Worm (Caenorhabditis elegans): ENCODE data around the gene tac-1.

The tac-1 gene

ce11 chrII:14794935-14795454 is 41.3 kb upstream of the tac-1 start, which contains the start of gene eif-3.B (continued):
- no peak for TF ChIP-seq alr-1 (tag; optimal IDR thresholded peaks at IDR 0.05)
- TF ChIP-seq snpc-4 (tag; optimal IDR thresholded peaks at IDR 0.05) = peak; percentile 93
- no peak for TF ChIP-seq nhr-23 (tag; optimal IDR thresholded peaks at IDR 0.05)
- TF ChIP-seq nhr-10 (tag; optimal IDR thresholded peaks at IDR 0.05) = peak; percentile 17
- peak; percentile 84 for TF ChIP-seq sem-4 (tag; optimal IDR thresholded peaks at IDR 0.05)
- TF ChIP-seq mbf-1 (tag; optimal IDR thresholded peaks at IDR 0.05) = no peak
- TF ChIP-seq nhr-237 (tag; optimal IDR thresholded peaks at IDR 0.05) = no peak
- peak; percentile 15 for TF ChIP-seq skn-1 (tag; optimal IDR thresholded peaks at IDR 0.05)
- TF ChIP-seq F13H6.1 (tag; optimal IDR thresholded peaks at IDR 0.05) = peak; percentile 95
- peak; percentile 94 for TF ChIP-seq lin-13 (GFP tag; optimal IDR thresholded peaks at IDR 0.05)
- peak; percentile 22 for TF ChIP-seq dmd-4 (tag; optimal IDR thresholded peaks at IDR 0.05)
- peak; percentile 98 for TF ChIP-seq gmeb-1 (tag; optimal IDR thresholded peaks at IDR 0.05)
- TF ChIP-seq fos-1 (tag; optimal IDR thresholded peaks at IDR 0.05) = peak; percentile 78
- TF ChIP-seq mdl-1 (tag; optimal IDR thresholded peaks at IDR 0.05) = peak in 1 of 2 experiments; percentile 59
- peak; percentile 41 for TF ChIP-seq ceh-82 (tag; optimal IDR thresholded peaks at IDR 0.05)
- peak; percentile 96 for TF ChIP-seq sma-9 (GFP tag; optimal IDR thresholded peaks at IDR 0.05)
- TF ChIP-seq sma-9 (tag; optimal IDR thresholded peaks at IDR 0.05) = no peak
- TF ChIP-seq nhr-77 (tag; optimal IDR thresholded peaks at IDR 0.05) = peak; percentile 82

DNA sequence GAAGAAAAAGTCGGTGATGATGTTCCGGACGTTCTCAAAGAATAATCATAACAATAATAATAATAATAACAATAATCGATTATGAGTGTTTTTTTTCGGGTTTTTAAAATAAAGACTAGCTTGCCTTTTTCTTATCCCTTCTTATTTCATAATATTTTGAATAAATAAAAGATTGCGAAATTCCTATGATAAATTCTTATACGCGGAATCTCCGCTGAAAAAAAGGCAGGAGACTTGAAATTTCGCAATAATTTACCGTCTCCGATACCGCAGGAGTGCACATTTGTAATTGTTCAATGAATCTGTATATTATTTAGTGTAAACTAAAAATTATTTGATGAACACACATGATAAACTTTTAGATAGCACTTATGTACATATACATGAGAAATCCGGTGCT is 38.8 kb upstream of the tac-1 start:
- TF ChIP-seq egl-27 (tag; optimal IDR thresholded peaks at IDR 0.05) = no peak
- no peak for TF ChIP-seq nhr-12 (tag; optimal IDR thresholded peaks at IDR 0.05)
- TF ChIP-seq unc-55 (GFP tag; optimal IDR thresholded peaks at IDR 0.05) = peak; percentile 84
- no peak for TF ChIP-seq fos-1 (tag; optimal IDR thresholded peaks at IDR 0.05)
- TF ChIP-seq blmp-1 (tag; optimal IDR thresholded peaks at IDR 0.05; ENCODE audit: insufficient read depth) = no peak

ce11 chrII:14790751-14791150 is 37.1 kb upstream of the tac-1 start, which contains the start of gene Y54E2A.10:
Gene Y54E2A.10, plus strand, starts transcription at chrII:14791051.
- TF ChIP-seq unc-55 (GFP tag; optimal IDR thresholded peaks at IDR 0.05) = peak; percentile 4
- TF ChIP-seq egl-27 (tag; optimal IDR thresholded peaks at IDR 0.05) = no peak

DNA sequence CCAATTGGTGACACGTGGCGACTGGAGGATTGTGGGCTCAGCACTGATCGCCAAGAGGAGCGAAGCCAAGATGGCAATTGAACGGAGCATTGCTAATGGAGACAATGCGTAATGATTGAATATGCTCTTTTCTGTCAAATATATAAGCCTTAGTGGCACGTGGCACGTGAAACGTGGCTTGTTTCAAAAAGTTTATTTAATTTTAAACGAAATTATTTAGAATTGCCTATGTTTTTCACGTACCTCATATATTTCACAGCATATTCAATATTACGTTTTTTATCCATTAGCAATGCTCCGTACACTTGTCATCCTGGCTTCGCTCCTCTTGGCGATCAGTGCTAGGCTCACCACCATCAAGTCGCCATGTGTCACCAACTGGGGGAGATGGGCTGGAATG is 32.2 kb upstream of the tac-1 start, which contains the start of gene Y54E2A.9:
Gene Y54E2A.9 (minus strand): TSS at position 101 of the 400 bp plus-strand sequence.
- TF ChIP-seq nhr-6 (tag; optimal IDR thresholded peaks at IDR 0.05) (no peak), nhr-11 (tag; optimal IDR thresholded peaks at IDR 0.05) (no peak), C34F6.9 (tag; optimal IDR thresholded peaks at IDR 0.05) (no peak), lin-11 (tag; optimal IDR thresholded peaks at IDR 0.05) (no peak), F13H6.1 (tag; optimal IDR thresholded peaks at IDR 0.05) (no peak), mab-5 (tag; optimal IDR thresholded peaks at IDR 0.05) (no peak), lsy-2 (tag; optimal IDR thresholded peaks at IDR 0.05) (no peak)

ce11 chrII:14779851-14780250 is 26.2 kb upstream of the tac-1 start:
- no peak for TF ChIP-seq crh-2 (tag; optimal IDR thresholded peaks at IDR 0.05)
- TF ChIP-seq snpc-4 (tag; optimal IDR thresholded peaks at IDR 0.05) = no peak
- TF ChIP-seq zag-1 (tag; optimal IDR thresholded peaks at IDR 0.05) = no peak
- TF ChIP-seq ztf-11 (tag; optimal IDR thresholded peaks at IDR 0.05) = no peak
- no peak for TF ChIP-seq egl-27 (tag; optimal IDR thresholded peaks at IDR 0.05)
- TF ChIP-seq ceh-82 (tag; optimal IDR thresholded peaks at IDR 0.05) = no peak
- TF ChIP-seq ama-1 (optimal IDR thresholded peaks at IDR 0.05) = no peak
- TF ChIP-seq nhr-23 (tag; optimal IDR thresholded peaks at IDR 0.05) = no peak
- no peak for TF ChIP-seq nhr-21 (tag; optimal IDR thresholded peaks at IDR 0.05)

- TF ChIP-seq fos-1 (tag; optimal IDR thresholded peaks at IDR 0.05) (no peak), lin-13 (GFP tag; optimal IDR thresholded peaks at IDR 0.05) (no peak), egl-27 (tag; optimal IDR thresholded peaks at IDR 0.05) (no peak), nhr-23 (tag; optimal IDR thresholded peaks at IDR 0.05) (no peak), skn-1 (tag; optimal IDR thresholded peaks at IDR 0.05) (no peak), R02D3.7 (tag; optimal IDR thresholded peaks at IDR 0.05) (no peak), ceh-16 (tag; optimal IDR thresholded peaks at IDR 0.05) (no peak), mbf-1 (tag; optimal IDR thresholded peaks at IDR 0.05) (no peak), aly-2 (tag; optimal IDR thresholded peaks at IDR 0.05) (no peak), ztf-4 (tag; optimal IDR thresholded peaks at IDR 0.05) (no peak)
Measured at ce11 chrII:14778092-14778491, 24.4 kb upstream of the tac-1 start, which contains the start of gene Y54E2A.8. Gene Y54E2A.8, plus strand, starts transcription at chrII:14778345.
